Fruit fly (Drosophila melanogaster): Measurements from ENCODE around the gene Nph.

dm6 chr3R:30022452-30023028 lies 17.9 kb upstream of the Nph start, which contains the start of the genes RpS28a and Axn:
- TF ChIP-seq CTCF (optimal IDR thresholded peaks at IDR 0.05) (peak; percentile 99 to 100), CG8478 (optimal IDR thresholded peaks at IDR 0.05) (no peak)

Data from S2 (cell line).